Fruit fly (Drosophila melanogaster) whole organism, embryonic: ENCODE measurements around the gene asf1.

Source experiments
- Asciz ChIP-seq: fragments of 200-800 bp; sonication (Bioruptor generic); optimal IDR thresholded peaks from 2 replicates; lab custom pipeline; 2017; ENCODE audit warnings: missing biosample characterization, mild to moderate bottlenecking, missing genetic modification characterization, missing genetic modification reagents
- Blimp-1 ChIP-seq: fragments of 200-800 bp; sonication (Bioruptor generic); optimal IDR thresholded peaks from 3 replicates; lab custom pipeline; 2018; ENCODE audit warnings: missing biosample characterization, missing genetic modification characterization, mild to moderate bottlenecking, moderate library complexity, missing genetic modification reagents
- CG10321 ChIP-seq: fragments of 200-800 bp; sonication (Bioruptor generic); IDR thresholded peaks from 2 replicates; pipeline ENCODE4 v1.3.6; 2022; ENCODE audit warnings: missing biosample characterization, missing genetic modification characterization
- CG10654 ChIP-seq: fragments of 200-800 bp; sonication (Bioruptor generic); optimal IDR thresholded peaks from 2 replicates; lab custom pipeline; 2016; ENCODE audit warnings: missing biosample characterization, missing genetic modification characterization
- CG12659 ChIP-seq: fragments of 200-800 bp; sonication (Bioruptor generic); optimal IDR thresholded peaks from 3 replicates; lab custom pipeline; 2017; ENCODE audit warnings: mild to moderate bottlenecking, missing biosample characterization, missing genetic modification reagents, missing genetic modification characterization
- CG13123 ChIP-seq: fragments of 200-800 bp; sonication (Bioruptor generic); optimal IDR thresholded peaks from 2 replicates; lab custom pipeline; 2016; ENCODE audit warnings: missing biosample characterization, missing genetic modification characterization
- CG13424 ChIP-seq: fragments of 200-800 bp; sonication (Bioruptor generic); optimal IDR thresholded peaks from 2 replicates; lab custom pipeline; 2019; ENCODE audit warnings: missing biosample characterization, mild to moderate bottlenecking, missing genetic modification characterization, moderate library complexity
- CG14014 ChIP-seq: fragments of 200-800 bp; sonication (Bioruptor generic); IDR thresholded peaks from 2 replicates; pipeline ENCODE4 v1.3.6; 2022; ENCODE audit warnings: missing biosample characterization, missing genetic modification characterization
- CG14710 ChIP-seq: fragments of 200-800 bp; sonication (Bioruptor generic); optimal IDR thresholded peaks from 3 replicates; lab custom pipeline; 2019; ENCODE audit warnings: missing biosample characterization, mild to moderate bottlenecking, missing genetic modification characterization, moderate library complexity
- CG17612 ChIP-seq: fragments of 200-800 bp; sonication (Bioruptor generic); IDR thresholded peaks from 2 replicates; pipeline ENCODE4 v1.3.6; 2022; ENCODE audit warnings: missing biosample characterization, missing genetic modification characterization
- CG2120 ChIP-seq: fragments of 200-800 bp; sonication (Bioruptor generic); optimal IDR thresholded peaks from 3 replicates; lab custom pipeline; 2016; ENCODE audit warnings: missing biosample characterization, missing genetic modification characterization
- CG2678 ChIP-seq: fragments of 200-800 bp; sonication (Bioruptor generic); optimal IDR thresholded peaks from 3 replicates; lab custom pipeline; 2019; ENCODE audit warnings: missing biosample characterization, mild to moderate bottlenecking, missing genetic modification characterization, moderate library complexity
- CG2889 ChIP-seq: fragments of 200-800 bp; sonication (Bioruptor generic); IDR thresholded peaks from 3 replicates; pipeline ENCODE4 v1.3.6; 2022; ENCODE audit warnings: missing biosample characterization, missing genetic modification characterization
- CG4360 ChIP-seq: fragments of 200-800 bp; sonication (Bioruptor generic); IDR thresholded peaks from 2 replicates; pipeline ENCODE4 v1.3.6; 2022; ENCODE audit warnings: missing biosample characterization, missing genetic modification characterization
- CG4854 ChIP-seq: fragments of 200-800 bp; sonication (Bioruptor generic); optimal IDR thresholded peaks from 2 replicates; lab custom pipeline; 2016; ENCODE audit warnings: missing biosample characterization, missing genetic modification characterization, inconsistent platforms
- CG5953 ChIP-seq: fragments of 200-800 bp; sonication (Bioruptor generic); IDR thresholded peaks from 2 replicates; pipeline ENCODE4 v1.3.6; 2022; ENCODE audit warnings: missing biosample characterization, missing genetic modification characterization
- CG6654 ChIP-seq: fragments of 200-800 bp; sonication (Bioruptor generic); optimal IDR thresholded peaks from 2 replicates; lab custom pipeline; 2017; ENCODE audit warnings: missing biosample characterization, mild to moderate bottlenecking, missing genetic modification characterization
- D19A ChIP-seq: fragments of 200-800 bp; optimal IDR thresholded peaks from 3 replicates; lab custom pipeline; 2019; ENCODE audit warnings: missing biosample characterization, mild to moderate bottlenecking, missing genetic modification characterization, moderate library complexity
- Dip3 ChIP-seq: fragments of 200-800 bp; sonication (Bioruptor generic); optimal IDR thresholded peaks from 3 replicates; lab custom pipeline; 2016; ENCODE audit warnings: missing biosample characterization, missing genetic modification characterization
- Doc3 ChIP-seq: fragments of 200-800 bp; sonication (Bioruptor generic); IDR thresholded peaks from 3 replicates; pipeline ENCODE4 v1.3.6; 2022; ENCODE audit warnings: missing biosample characterization, missing genetic modification characterization; ENCODE audit not compliant: partially characterized antibody
- Drgx ChIP-seq: fragments of 200-800 bp; sonication (Bioruptor generic); IDR thresholded peaks from 2 replicates; pipeline ENCODE4 v1.3.6; 2022; ENCODE audit warnings: missing biosample characterization, missing genetic modification characterization
- Ets65A ChIP-seq: fragments of 200-800 bp; sonication (Bioruptor generic); peaks from one replicate; lab custom pipeline; 2016; ENCODE audit warnings: missing biosample characterization, missing genetic modification characterization
- Ets97D ChIP-seq: fragments of 200-800 bp; sonication (Bioruptor generic); optimal IDR thresholded peaks from 3 replicates; lab custom pipeline; 2016; ENCODE audit warnings: missing biosample characterization, missing genetic modification characterization
- Fer2 ChIP-seq: fragments of 200-800 bp; sonication (Bioruptor generic); optimal IDR thresholded peaks from 2 replicates; lab custom pipeline; 2018; ENCODE audit warnings: missing biosample characterization, mild to moderate bottlenecking, missing genetic modification characterization, moderate library complexity
- Kr ChIP-seq: fragments of 200-800 bp; sonication (Bioruptor generic); optimal IDR thresholded peaks from 2 replicates; lab custom pipeline; 2017; ENCODE audit warnings: missing biosample characterization, mild to moderate bottlenecking, missing genetic modification characterization
- Nf-YA ChIP-seq: fragments of 200-800 bp; sonication (Bioruptor generic); IDR thresholded peaks from 2 replicates; pipeline ENCODE4 v1.3.6; 2022; ENCODE audit warnings: missing biosample characterization, missing genetic modification characterization
- Nf-YB ChIP-seq: fragments of 200-800 bp; sonication (Bioruptor generic); optimal IDR thresholded peaks from 3 replicates; lab custom pipeline; 2019; ENCODE audit warnings: missing biosample characterization, mild to moderate bottlenecking, missing genetic modification characterization, moderate library complexity
- PHDP ChIP-seq: fragments of 200-800 bp; sonication (Bioruptor generic); optimal IDR thresholded peaks from 3 replicates; lab custom pipeline; 2018; ENCODE audit warnings: missing biosample characterization, mild to moderate bottlenecking, missing genetic modification characterization, moderate library complexity
- Stat92E ChIP-seq, 3 experiments: fragments of >200 bp in 2 of 3; fragments of 200-800 bp in 1 of 3; sonication (Bioruptor generic) in 1 of 3; optimal IDR thresholded peaks; 2 replicates each; lab custom pipeline; 2017 to 2019; ENCODE audit warnings: missing biosample characterization in 3 of 3, missing genetic modification characterization in 3 of 3, mild to moderate bottlenecking in 1 of 3, moderate library complexity in 1 of 3
- bigmax ChIP-seq: fragments of 200-800 bp; sonication (Bioruptor generic); optimal IDR thresholded peaks from 2 replicates; lab custom pipeline; 2018; ENCODE audit warnings: missing biosample characterization, mild to moderate bottlenecking, missing genetic modification characterization
- bowl ChIP-seq: fragments of 200-800 bp; sonication (Bioruptor generic); IDR thresholded peaks from 2 replicates; pipeline ENCODE4 v1.3.6; 2022; ENCODE audit warnings: missing biosample characterization, missing genetic modification characterization
- cas ChIP-seq: fragments of 200-800 bp; sonication (Bioruptor generic); IDR thresholded peaks from 2 replicates; pipeline ENCODE4 v1.3.6; 2022; ENCODE audit warnings: missing biosample characterization, missing genetic modification characterization
- dmrt11E ChIP-seq: fragments of 200-800 bp; sonication (Bioruptor generic); optimal IDR thresholded peaks from 3 replicates; lab custom pipeline; 2018; ENCODE audit warnings: missing biosample characterization, mild to moderate bottlenecking, missing genetic modification characterization, moderate library complexity
- eve ChIP-seq, 2 experiments: fragments of >200 bp; optimal IDR thresholded peaks; 2 replicates each; lab custom pipeline; 2017; ENCODE audit warnings: missing biosample characterization in 2 of 2, missing genetic modification characterization in 2 of 2
- gcm ChIP-seq: fragments of 200-800 bp; sonication (Bioruptor generic); optimal IDR thresholded peaks from 2 replicates; lab custom pipeline; 2019; ENCODE audit warnings: missing biosample characterization, mild to moderate bottlenecking, missing genetic modification characterization, moderate library complexity
- ham ChIP-seq: fragments of 200-800 bp; sonication (Bioruptor generic); IDR thresholded peaks from 2 replicates; pipeline ENCODE4 v1.3.6; 2022; ENCODE audit warnings: missing biosample characterization, missing genetic modification characterization
- knrl ChIP-seq: fragments of 200-800 bp; sonication (Bioruptor generic); IDR thresholded peaks from 3 replicates; pipeline ENCODE4 v1.3.6; 2022; ENCODE audit warnings: missing biosample characterization, missing genetic modification characterization; ENCODE audit not compliant: partially characterized antibody
- lab ChIP-seq: fragments of 200-800 bp; sonication (Bioruptor generic); optimal IDR thresholded peaks from 3 replicates; lab custom pipeline; 2017; ENCODE audit warnings: missing biosample characterization, missing genetic modification characterization, mild to moderate bottlenecking, moderate library complexity, missing genetic modification reagents
- lilli ChIP-seq: fragments of 200-800 bp; sonication (Bioruptor generic); optimal IDR thresholded peaks from 3 replicates; lab custom pipeline; 2016; ENCODE audit warnings: missing biosample characterization, missing genetic modification characterization
- lmd ChIP-seq: fragments of 200-800 bp; sonication (Bioruptor generic); IDR thresholded peaks from 2 replicates; pipeline ENCODE4 v1.3.6; 2022; ENCODE audit warnings: missing biosample characterization, missing genetic modification characterization
- lov ChIP-seq, 2 experiments: fragments of 200-800 bp in 1 of 2; fragments of >200 bp in 1 of 2; sonication (Bioruptor generic) in 1 of 2; IDR thresholded peaks in 1 of 2; optimal IDR thresholded peaks in 1 of 2; 2 replicates in 1 of 2; 3 replicates in 1 of 2; pipeline versions ENCODE4 v1.3.6 to Lab custom; 2017 to 2022; ENCODE audit warnings: missing biosample characterization in 1 of 2, missing genetic modification characterization in 1 of 2
- pros ChIP-seq: fragments of 200-800 bp; sonication (Bioruptor generic); optimal IDR thresholded peaks from 3 replicates; lab custom pipeline; 2019; ENCODE audit warnings: missing biosample characterization, mild to moderate bottlenecking, missing genetic modification characterization, moderate library complexity
- ranshi ChIP-seq: fragments of 200-800 bp; sonication (Bioruptor generic); IDR thresholded peaks from 2 replicates; pipeline ENCODE4 v1.3.6; 2022; ENCODE audit warnings: missing biosample characterization, missing genetic modification characterization
- sens ChIP-seq: fragments of 200-800 bp; sonication (Bioruptor generic); peaks from one replicate; lab custom pipeline; 2016; ENCODE audit warnings: missing biosample characterization, missing genetic modification characterization
- tap ChIP-seq: fragments of 200-800 bp; optimal IDR thresholded peaks from 3 replicates; lab custom pipeline; 2019; ENCODE audit warnings: missing biosample characterization, mild to moderate bottlenecking, missing genetic modification characterization, moderate library complexity
- tin ChIP-seq: fragments of 200-800 bp; sonication (Bioruptor generic); optimal IDR thresholded peaks from 3 replicates; lab custom pipeline; 2016; ENCODE audit warnings: missing biosample characterization, missing genetic modification characterization
- tx ChIP-seq: fragments of 200-800 bp; sonication (Bioruptor generic); optimal IDR thresholded peaks from 2 replicates; lab custom pipeline; 2016; ENCODE audit warnings: missing biosample characterization, missing genetic modification characterization
- vvl ChIP-seq: fragments of 200-800 bp; sonication (Bioruptor generic); IDR thresholded peaks from 2 replicates; pipeline ENCODE4 v1.3.6; 2022; ENCODE audit warnings: missing biosample characterization, missing genetic modification characterization
- wor ChIP-seq: fragments of 200-800 bp; sonication (Bioruptor generic); IDR thresholded peaks from 2 replicates; pipeline ENCODE4 v1.3.6; 2022; ENCODE audit warnings: missing biosample characterization, missing genetic modification characterization
- yki ChIP-seq: fragments of >200 bp; optimal IDR thresholded peaks from 3 replicates; lab custom pipeline; 2018

The asf1 gene

dm6 chr3L:19634788-19635448 lies 16.2 kb downstream of the asf1 start (continued):
- TF ChIP-seq CG5953 (GFP tag; lab: Robert Waterston, UW) (no peak), knrl (no peak), vvl (GFP tag; lab: Robert Waterston, UW) (peak; percentile 78), CG2678 (tag; lab: Kevin White, UChicago) (peak; percentile 94), PHDP (tag; lab: Kevin White, UChicago) (peak; percentile 87), ranshi (GFP tag; lab: Robert Waterston, UW) (peak; percentile 87; the same call in 1 of the 2 replicates), pros (no peak), lov (optimal IDR thresholded peaks at IDR 0.05; lab: Kevin White, UChicago) (no peak), lov (GFP tag; IDR thresholded peaks at IDR 0.05; lab: Robert Waterston, UW) (no peak), bowl (GFP tag; lab: Robert Waterston, UW) (no peak), CG13424 (peak; percentile 63), lmd (GFP tag; lab: Robert Waterston, UW) (peak; percentile 81; the same call in 1 of the 2 replicates), Blimp-1 (peak; percentile 90), ham (no peak), CG17612 (GFP tag; lab: Robert Waterston, UW) (peak; percentile 43; the same call in 1 of the 2 replicates), CG4854 (GFP tag; lab: Kevin White, UChicago) (no peak), CG12659 (peak; percentile 31), tap (tag; lab: Kevin White, UChicago) (peak; percentile 48), gcm (GFP tag; lab: Kevin White, UChicago) (peak; percentile 61), CG13123 (peak; percentile 18), CG4360 (peak; percentile 48), Nf-YB (GFP tag; lab: Kevin White, UChicago) (peak; percentile 43), CG2889 (GFP tag; lab: Robert Waterston, UW) (no peak), tx (GFP tag; lab: Kevin White, UChicago) (no peak), Asciz (GFP tag; lab: Kevin White, UChicago) (peak; percentile 71), lilli (GFP tag; lab: Kevin White, UChicago) (no peak), wor (GFP tag; lab: Robert Waterston, UW) (no peak), D19A (tag; lab: Kevin White, UChicago) (peak; percentile 78), cas (GFP tag; lab: Robert Waterston, UW) (peak; percentile 59; the same call in 1 of the 2 replicates), Kr (no peak), CG14710 (tag; lab: Kevin White, UChicago) (peak; percentile 90), Ets97D (GFP tag; lab: Kevin White, UChicago) (no peak), eve (GFP tag; optimal IDR thresholded peaks at IDR 0.05; lab: Kevin White, UChicago) (peak in 1 of 2 experiments; percentile 71), Drgx (peak; percentile 79; the same call in 1 of the 2 replicates), lab (GFP tag; lab: Kevin White, UChicago) (peak; percentile 82), Stat92E (GFP tag; optimal IDR thresholded peaks at IDR 0.05; lab: Kevin White, UChicago) (no peak), CG6654 (GFP tag; lab: Kevin White, UChicago) (no peak), tin (GFP tag; lab: Kevin White, UChicago) (peak; percentile 74), Doc3 (GFP tag; lab: Robert Waterston, UW) (no peak), dmrt11E (tag; lab: Kevin White, UChicago) (peak; percentile 67), sens (GFP tag; lab: Kevin White, UChicago) (no peak), CG2120 (GFP tag; lab: Kevin White, UChicago) (peak; percentile 64), Nf-YA (0 out of 2 replicates have a peak, but pooled peaks have one; percentile 39), Fer2 (tag; lab: Kevin White, UChicago) (peak; percentile 79), CG10654 (GFP tag; lab: Kevin White, UChicago) (peak; percentile 63), Dip3 (GFP tag; lab: Kevin White, UChicago) (no peak), CG10321 (peak; percentile 55), Ets65A (GFP tag; lab: Kevin White, UChicago) (no peak), CG14014 (GFP tag; lab: Robert Waterston, UW) (peak; percentile 64), bigmax (GFP tag; lab: Kevin White, UChicago) (no peak), yki (lab: Kevin White, UChicago) (no peak)
